Fruit fly (Drosophila melanogaster) whole organism, embryonic: Measurements from ENCODE around the gene CG10341.

Experiments
- Ada2b ChIP-seq: fragments of 200-800 bp; sonication (Bioruptor generic); IDR thresholded peaks from 2 replicates; pipeline ENCODE4 v1.3.6; 2022; ENCODE audit warnings: missing biosample characterization, missing genetic modification characterization
- CG10979 ChIP-seq: fragments of 200-800 bp; sonication (Bioruptor generic); optimal IDR thresholded peaks from 2 replicates; lab custom pipeline; 2018; ENCODE audit warnings: missing biosample characterization, mild to moderate bottlenecking, missing genetic modification characterization, moderate library complexity
- CG11723 ChIP-seq: fragments of 200-800 bp; sonication (Bioruptor generic); optimal IDR thresholded peaks from 2 replicates; lab custom pipeline; 2017; ENCODE audit warnings: missing biosample characterization, mild to moderate bottlenecking, missing genetic modification characterization
- CG13775 ChIP-seq: fragments of 200-800 bp; sonication (Bioruptor generic); optimal IDR thresholded peaks from 3 replicates; lab custom pipeline; 2017; ENCODE audit warnings: missing biosample characterization, mild to moderate bottlenecking, missing genetic modification characterization
- CG14965 ChIP-seq: fragments of 200-800 bp; sonication (Bioruptor generic); optimal IDR thresholded peaks from 2 replicates; lab custom pipeline; 2016; ENCODE audit warnings: missing biosample characterization, missing genetic modification characterization, borderline replicate concordance
- CG15011 ChIP-seq: fragments of 200-800 bp; sonication (Bioruptor generic); optimal IDR thresholded peaks from 3 replicates; lab custom pipeline; 2018; ENCODE audit warnings: missing biosample characterization, mild to moderate bottlenecking, missing genetic modification characterization
- CG17328 ChIP-seq: fragments of 200-800 bp; sonication (Bioruptor generic); IDR thresholded peaks from 2 replicates; pipeline ENCODE4 v1.3.6; 2022; ENCODE audit warnings: missing biosample characterization, missing genetic modification characterization
- CG18262 ChIP-seq: fragments of 200-800 bp; optimal IDR thresholded peaks from 3 replicates; lab custom pipeline; 2019; ENCODE audit warnings: missing biosample characterization, mild to moderate bottlenecking, missing genetic modification characterization, moderate library complexity
- CG2875 ChIP-seq: fragments of 200-800 bp; sonication (Bioruptor generic); optimal IDR thresholded peaks from 2 replicates; lab custom pipeline; 2017; ENCODE audit warnings: missing biosample characterization, mild to moderate bottlenecking, missing genetic modification characterization, missing genetic modification reagents
- CG3281 ChIP-seq: fragments of 200-800 bp; sonication (Bioruptor generic); optimal IDR thresholded peaks from 3 replicates; lab custom pipeline; 2017; ENCODE audit warnings: missing biosample characterization, mild to moderate bottlenecking, missing genetic modification characterization
- CG3407 ChIP-seq: fragments of 200-800 bp; sonication (Bioruptor generic); optimal IDR thresholded peaks from 2 replicates; lab custom pipeline; 2018; ENCODE audit warnings: missing biosample characterization, mild to moderate bottlenecking, missing genetic modification characterization
- CG42726 ChIP-seq: fragments of 200-800 bp; sonication (Bioruptor generic); IDR thresholded peaks from 2 replicates; pipeline ENCODE4 v1.3.6; 2022; ENCODE audit warnings: missing biosample characterization, missing genetic modification characterization; ENCODE audit not compliant: partially characterized antibody
- CG4282 ChIP-seq: fragments of 200-800 bp; sonication (Bioruptor generic); optimal IDR thresholded peaks from 2 replicates; lab custom pipeline; 2016; ENCODE audit warnings: missing biosample characterization, missing genetic modification characterization
- CG4328 ChIP-seq: fragments of 200-800 bp; sonication (Bioruptor generic); optimal IDR thresholded peaks from 3 replicates; lab custom pipeline; 2017; ENCODE audit warnings: missing biosample characterization, missing genetic modification reagents, missing genetic modification characterization
- CG4707 ChIP-seq: fragments of 200-800 bp; sonication (Bioruptor generic); optimal IDR thresholded peaks from 2 replicates; lab custom pipeline; 2018; ENCODE audit warnings: missing biosample characterization, mild to moderate bottlenecking, missing genetic modification characterization, moderate library complexity
- CG4730 ChIP-seq: fragments of 200-800 bp; sonication (Bioruptor generic); IDR thresholded peaks from 2 replicates; pipeline ENCODE4 v1.3.6; 2022; ENCODE audit warnings: missing biosample characterization, missing genetic modification characterization
- CG6272 ChIP-seq: fragments of 200-800 bp; sonication (Bioruptor generic); IDR thresholded peaks from 2 replicates; pipeline ENCODE4 v1.3.6; 2022; ENCODE audit warnings: missing biosample characterization, missing genetic modification characterization
- CG7786 ChIP-seq: fragments of 200-800 bp; sonication (Bioruptor generic); optimal IDR thresholded peaks from 2 replicates; lab custom pipeline; 2016; ENCODE audit warnings: missing biosample characterization, missing genetic modification characterization
- CG7987 ChIP-seq: fragments of 200-800 bp; sonication (Bioruptor generic); optimal IDR thresholded peaks from 2 replicates; lab custom pipeline; 2018; ENCODE audit warnings: missing biosample characterization, mild to moderate bottlenecking, missing genetic modification characterization, moderate library complexity
- CG8089 ChIP-seq: fragments of 200-800 bp; sonication (Bioruptor generic); optimal IDR thresholded peaks from 3 replicates; lab custom pipeline; 2016; ENCODE audit warnings: missing biosample characterization, missing genetic modification characterization
- CG9817 ChIP-seq: fragments of 200-800 bp; sonication (Bioruptor generic); optimal IDR thresholded peaks from 2 replicates; lab custom pipeline; 2018; ENCODE audit warnings: missing biosample characterization, mild to moderate bottlenecking, missing genetic modification characterization, moderate library complexity
- CG9932 ChIP-seq: fragments of 200-800 bp; sonication (Bioruptor generic); IDR thresholded peaks from 2 replicates; pipeline ENCODE4 v1.3.6; 2022; ENCODE audit warnings: missing biosample characterization, missing genetic modification characterization
- Gsc ChIP-seq: fragments of 200-800 bp; sonication (Bioruptor generic); IDR thresholded peaks from 2 replicates; pipeline ENCODE4 v1.3.6; 2022; ENCODE audit warnings: missing biosample characterization, missing genetic modification characterization
- Hr51 ChIP-seq, 2 experiments: fragments of 200-800 bp; sonication (Bioruptor generic); optimal IDR thresholded peaks; 2 replicates in 1 of 2; 3 replicates in 1 of 2; lab custom pipeline; 2016 to 2018; ENCODE audit warnings: missing biosample characterization in 2 of 2, missing genetic modification characterization in 2 of 2, mild to moderate bottlenecking in 1 of 2, moderate library complexity in 1 of 2
- Lim3 ChIP-seq: fragments of 200-800 bp; sonication (Bioruptor generic); IDR thresholded peaks from 2 replicates; pipeline ENCODE4 v1.3.6; 2022; ENCODE audit warnings: missing biosample characterization, missing genetic modification characterization
- Mes4 ChIP-seq: fragments of 200-800 bp; sonication (Bioruptor generic); optimal IDR thresholded peaks from 2 replicates; lab custom pipeline; 2016; ENCODE audit warnings: missing biosample characterization, missing genetic modification characterization
- NK7.1 ChIP-seq: fragments of 200-800 bp; sonication (Bioruptor generic); optimal IDR thresholded peaks from 3 replicates; lab custom pipeline; 2016; ENCODE audit warnings: missing biosample characterization, missing genetic modification characterization
- Ravus ChIP-seq: fragments of 200-800 bp; sonication (Bioruptor generic); IDR thresholded peaks from 2 replicates; pipeline ENCODE4 v1.3.6; 2022; ENCODE audit warnings: missing biosample characterization, missing genetic modification characterization
- Sry-β ChIP-seq: fragments of 200-800 bp; sonication (Bioruptor generic); optimal IDR thresholded peaks from 2 replicates; lab custom pipeline; 2018; ENCODE audit warnings: missing biosample characterization, mild to moderate bottlenecking, missing genetic modification characterization, moderate library complexity
- ab ChIP-seq: fragments of 200-800 bp; sonication (Bioruptor generic); optimal IDR thresholded peaks from 2 replicates; lab custom pipeline; 2016; ENCODE audit warnings: missing biosample characterization, missing genetic modification characterization
- abd-A ChIP-seq: fragments of 200-800 bp; sonication (Bioruptor generic); optimal IDR thresholded peaks from 3 replicates; lab custom pipeline; 2019; ENCODE audit warnings: missing biosample characterization, mild to moderate bottlenecking, missing genetic modification characterization, moderate library complexity
- btn ChIP-seq: fragments of 200-800 bp; sonication (Bioruptor generic); optimal IDR thresholded peaks from 2 replicates; lab custom pipeline; 2016; ENCODE audit warnings: missing biosample characterization, missing genetic modification characterization
- dysf ChIP-seq: fragments of 200-800 bp; sonication (Bioruptor generic); IDR thresholded peaks from 3 replicates; pipeline ENCODE4 v1.3.6; 2022; ENCODE audit warnings: missing biosample characterization, missing genetic modification characterization
- ems ChIP-seq: fragments of 200-800 bp; sonication (Bioruptor generic); optimal IDR thresholded peaks from 3 replicates; lab custom pipeline; 2016; ENCODE audit warnings: missing biosample characterization, missing genetic modification characterization
- esg ChIP-seq: fragments of 200-800 bp; sonication (Bioruptor generic); conservative IDR thresholded peaks from 2 replicates; pipeline ENCODE4 v1.3.6; 2022; ENCODE audit warnings: missing biosample characterization, missing genetic modification characterization
- ewg ChIP-seq: fragments of 200-800 bp; sonication (Bioruptor generic); optimal IDR thresholded peaks from 3 replicates; lab custom pipeline; 2017; ENCODE audit warnings: mild to moderate bottlenecking, missing biosample characterization, missing genetic modification reagents, missing genetic modification characterization
- lilli ChIP-seq: fragments of 200-800 bp; sonication (Bioruptor generic); optimal IDR thresholded peaks from 3 replicates; lab custom pipeline; 2016; ENCODE audit warnings: missing biosample characterization, missing genetic modification characterization
- lmd ChIP-seq: fragments of 200-800 bp; sonication (Bioruptor generic); IDR thresholded peaks from 2 replicates; pipeline ENCODE4 v1.3.6; 2022; ENCODE audit warnings: missing biosample characterization, missing genetic modification characterization
- lola ChIP-seq, 3 experiments: fragments of >200 bp in 2 of 3; fragments of 200-800 bp in 1 of 3; sonication (Bioruptor generic) in 1 of 3; optimal IDR thresholded peaks; 2 replicates each; lab custom pipeline; 2017 to 2019; ENCODE audit warnings: missing biosample characterization in 3 of 3, missing genetic modification characterization in 3 of 3, mild to moderate bottlenecking in 1 of 3, moderate library complexity in 1 of 3
- nerfin-1 ChIP-seq: fragments of 200-800 bp; sonication (Bioruptor generic); optimal IDR thresholded peaks from 3 replicates; lab custom pipeline; 2019; ENCODE audit warnings: missing biosample characterization, mild to moderate bottlenecking, missing genetic modification characterization, moderate library complexity
- pan ChIP-seq, 4 experiments: fragments of >200 bp in 3 of 4; fragments of 200-800 bp in 1 of 4; sonication (Bioruptor generic) in 1 of 4; optimal IDR thresholded peaks in 3 of 4; IDR thresholded peaks in 1 of 4; 2 replicates each; pipeline versions ENCODE4 v1.3.6 to Lab custom; 2017 to 2022; ENCODE audit warnings: missing biosample characterization in 2 of 4, missing genetic modification characterization in 2 of 4, mixed read lengths in 1 of 4
- pb ChIP-seq: fragments of 200-800 bp; sonication (Bioruptor generic); optimal IDR thresholded peaks from 3 replicates; lab custom pipeline; 2016; ENCODE audit warnings: missing biosample characterization, missing genetic modification characterization
- rib ChIP-seq: fragments of 200-800 bp; sonication (Bioruptor generic); IDR thresholded peaks from 2 replicates; pipeline ENCODE4 v1.3.6; 2022; ENCODE audit warnings: missing biosample characterization, missing genetic modification characterization
- sd ChIP-seq: fragments of 200-800 bp; sonication (Bioruptor generic); optimal IDR thresholded peaks from 3 replicates; lab custom pipeline; 2018; ENCODE audit warnings: missing biosample characterization, mild to moderate bottlenecking, missing genetic modification characterization, moderate library complexity
- slou ChIP-seq: fragments of 200-800 bp; sonication (Bioruptor generic); optimal IDR thresholded peaks from 3 replicates; lab custom pipeline; 2016; ENCODE audit warnings: missing biosample characterization, missing genetic modification characterization
- sr ChIP-seq: fragments of 200-800 bp; sonication (Bioruptor generic); IDR thresholded peaks from 3 replicates; pipeline ENCODE4 v1.3.6; 2022; ENCODE audit warnings: missing biosample characterization, missing genetic modification characterization
- wor ChIP-seq: fragments of 200-800 bp; sonication (Bioruptor generic); IDR thresholded peaks from 2 replicates; pipeline ENCODE4 v1.3.6; 2022; ENCODE audit warnings: missing biosample characterization, missing genetic modification characterization

Gene CG10341

DNA sequence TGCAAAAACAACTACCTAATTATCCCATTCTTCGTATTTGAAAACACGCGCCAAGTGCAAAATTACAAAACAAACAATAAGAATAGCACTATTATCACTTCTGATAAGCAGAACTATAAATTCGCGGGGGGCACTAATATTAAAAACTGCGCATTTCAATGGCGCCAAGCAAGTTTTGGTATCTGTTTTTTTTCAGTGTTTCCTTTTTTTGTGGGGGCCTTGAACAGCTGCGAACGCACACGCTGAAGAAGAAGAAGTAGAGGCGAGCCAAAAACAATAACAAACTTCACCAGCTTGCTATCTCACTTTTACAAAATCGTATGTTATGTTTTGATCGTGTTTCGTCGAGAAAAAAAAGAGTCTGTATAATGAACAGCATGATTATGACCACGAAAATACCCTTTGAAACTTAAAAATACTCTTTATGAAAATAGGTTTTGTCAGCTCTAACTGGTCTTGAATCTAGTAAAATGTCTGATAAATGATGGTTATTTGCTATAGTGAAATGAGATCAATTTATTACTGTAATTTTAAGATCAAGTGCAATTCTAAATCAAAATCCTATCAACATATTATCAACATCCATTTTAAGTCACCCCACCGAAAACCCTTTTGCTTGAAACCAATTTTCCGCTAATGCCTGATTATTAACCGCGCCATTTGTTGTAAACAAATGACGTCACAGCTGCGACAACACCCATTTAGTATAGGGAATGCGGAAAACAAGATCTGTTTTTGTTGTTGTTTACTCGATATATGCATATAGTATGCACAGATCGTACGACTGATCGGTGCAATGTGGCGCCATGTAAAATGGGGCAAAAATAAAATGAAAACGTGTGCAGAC lies 4.4 kb upstream of the CG10341 start (continued):
- TF ChIP-seq Ada2b (GFP tag; lab: Robert Waterston, UW) (peak; percentile 67; the same call in 1 of the 2 replicates), CG15011 (GFP tag; lab: Kevin White, UChicago) (no peak), Hr51 (GFP tag; optimal IDR thresholded peaks at IDR 0.05; lab: Kevin White, UChicago) (peak; percentile 27 to 43), CG42726 (no peak), pb (GFP tag; lab: Kevin White, UChicago) (peak; percentile 19), CG10979 (tag; lab: Kevin White, UChicago) (peak; percentile 12), lmd (GFP tag; lab: Robert Waterston, UW) (peak; percentile 55), CG17328 (GFP tag; lab: Robert Waterston, UW) (peak; percentile 68), lilli (peak; percentile 79), Mes4 (GFP tag; lab: Kevin White, UChicago) (peak; percentile 14), sr (peak; percentile 49; the same call in 1 of the 3 replicates), CG6272 (peak; percentile 41; the same call in 1 of the 2 replicates), CG3407 (GFP tag; lab: Kevin White, UChicago) (peak; percentile 17), CG11723 (GFP tag; lab: Kevin White, UChicago) (peak; percentile 51), slou (no peak), CG13775 (GFP tag; lab: Kevin White, UChicago) (peak; percentile 55), dysf (GFP tag; lab: Robert Waterston, UW) (peak; percentile 58; the same call in 2 of the 3 replicates), CG18262 (tag; lab: Kevin White, UChicago) (peak; percentile 62), lola (GFP tag; optimal IDR thresholded peaks at IDR 0.05; lab: Kevin White, UChicago) (peak in 1 of 3 experiments; percentile 23), ab (peak; percentile 27), rib (peak; percentile 68), CG4730 (GFP tag; lab: Robert Waterston, UW) (peak; percentile 61), nerfin-1 (tag; lab: Kevin White, UChicago) (peak; percentile 34), CG14965 (no peak), CG8089 (GFP tag; lab: Kevin White, UChicago) (peak; percentile 35), CG4282 (peak; percentile 18), wor (no peak), CG9932 (GFP tag; lab: Robert Waterston, UW) (peak; percentile 52), CG4328 (GFP tag; lab: Kevin White, UChicago) (peak; percentile 50), esg (GFP tag; lab: Robert Waterston, UW) (peak; percentile 51), sd (peak; percentile 80), Gsc (GFP tag; lab: Robert Waterston, UW) (0 out of 2 replicates have a peak, but pooled peaks have one; percentile 14), CG9817 (tag; lab: Kevin White, UChicago) (peak; percentile 2), CG7987 (GFP tag; lab: Kevin White, UChicago) (peak; percentile 75), Sry-β (no peak), btn (GFP tag; lab: Kevin White, UChicago) (peak; percentile 12), ems (GFP tag; lab: Kevin White, UChicago) (peak; percentile 41), NK7.1 (GFP tag; lab: Kevin White, UChicago) (peak; percentile 41), CG2875 (GFP tag; lab: Kevin White, UChicago) (peak; percentile 21), CG4707 (GFP tag; lab: Kevin White, UChicago) (no peak), pan (optimal IDR thresholded peaks at IDR 0.05; lab: Kevin White, UChicago) (no peak), pan (GFP tag; optimal IDR thresholded peaks at IDR 0.05 in 1 of 2, IDR thresholded peaks at IDR 0.05 in 1 of 2) (peak in 1 of 2 experiments; percentile 78), CG3281 (GFP tag; lab: Kevin White, UChicago) (peak; percentile 43), Ravus (GFP tag; lab: Robert Waterston, UW) (no peak), CG7786 (peak; percentile 20), Lim3 (GFP tag; lab: Robert Waterston, UW) (no peak), ewg (GFP tag; lab: Kevin White, UChicago) (peak; percentile 6), abd-A (tag; lab: Kevin White, UChicago) (no peak)
